Fruit fly (Drosophila melanogaster): ENCODE data around the gene XNP.
A peak's percentile ranks its signal among the peaks of the same experiment; 100 is the strongest.

The XNP gene

dm6 chr3R:25476744-25477143, 5.9 kb downstream of the XNP start, which contains the start of the genes CG4553 and MED28:
Gene CG4553, minus strand, starts transcription at chr3R:25476915.
Gene MED28, plus strand, starts transcription at chr3R:25477003.
- peak; percentile 80 for TF ChIP-seq Scr (GFP tag; IDR thresholded peaks at IDR 0.05; ENCODE audit: partially characterized antibody)
- peak; percentile 19 for TF ChIP-seq CG3995 (GFP tag; optimal IDR thresholded peaks at IDR 0.05)
- peak; percentile 22 for TF ChIP-seq CG34376 (GFP tag; optimal IDR thresholded peaks at IDR 0.05)
- peak; percentile 64; the same call in 1 of the 2 replicates for TF ChIP-seq CG42726 (GFP tag; IDR thresholded peaks at IDR 0.05; ENCODE audit: partially characterized antibody)
- TF ChIP-seq tup (GFP tag; optimal IDR thresholded peaks at IDR 0.05): no peak
- peak; percentile 43; the same call in 1 of the 2 replicates for TF ChIP-seq CG32767 (GFP tag; IDR thresholded peaks at IDR 0.05)
- no peak for TF ChIP-seq sens (GFP tag)
- peak; percentile 74 for TF ChIP-seq nerfin-2 (GFP tag; IDR thresholded peaks at IDR 0.05; ENCODE audit: partially characterized antibody)
- no peak for TF ChIP-seq lov (optimal IDR thresholded peaks at IDR 0.05)
- no peak for TF ChIP-seq lov (GFP tag; IDR thresholded peaks at IDR 0.05)
- peak; percentile 65 for TF ChIP-seq Sry-δ (GFP tag; optimal IDR thresholded peaks at IDR 0.05)
- no peak for TF ChIP-seq CG33557 (GFP tag; optimal IDR thresholded peaks at IDR 0.05)
- TF ChIP-seq CG14860 (GFP tag; IDR thresholded peaks at IDR 0.05; ENCODE audit: partially characterized antibody): peak; percentile 85
- TF ChIP-seq kni (GFP tag; optimal IDR thresholded peaks at IDR 0.05): no peak
- TF ChIP-seq CG12659 (GFP tag; optimal IDR thresholded peaks at IDR 0.05): peak; percentile 41
- peak; percentile 85 for TF ChIP-seq amos (GFP tag; IDR thresholded peaks at IDR 0.05; ENCODE audit: partially characterized antibody)
- peak; percentile 86 for TF ChIP-seq unc-4 (GFP tag; IDR thresholded peaks at IDR 0.05; ENCODE audit: partially characterized antibody)
- TF ChIP-seq CoRest (tag; optimal IDR thresholded peaks at IDR 0.05): no peak
- peak; percentile 66 for TF ChIP-seq Med (GFP tag)
- peak; percentile 1 for TF ChIP-seq CG10267 (tag; optimal IDR thresholded peaks at IDR 0.05)
- no peak for TF ChIP-seq CG5180 (GFP tag; optimal IDR thresholded peaks at IDR 0.05)
- peak; percentile 46; the same call in 1 of the 3 replicates for TF ChIP-seq CG34422 (GFP tag; IDR thresholded peaks at IDR 0.05)
- peak; percentile 75 for TF ChIP-seq YL-1 (GFP tag; optimal IDR thresholded peaks at IDR 0.05)
- TF ChIP-seq caup (GFP tag; optimal IDR thresholded peaks at IDR 0.05; ENCODE audit: severe bottlenecking): no peak
- peak; percentile 4 for TF ChIP-seq CG14710 (tag; optimal IDR thresholded peaks at IDR 0.05)
- peak; percentile 65 for TF ChIP-seq CG15514 (GFP tag; optimal IDR thresholded peaks at IDR 0.05)
- TF ChIP-seq Doc3 (GFP tag; IDR thresholded peaks at IDR 0.05; ENCODE audit: partially characterized antibody): peak; percentile 91
- TF ChIP-seq Dp (GFP tag; optimal IDR thresholded peaks at IDR 0.05): peak; percentile 61
- no peak for TF ChIP-seq CG10462 (GFP tag; optimal IDR thresholded peaks at IDR 0.05)
- TF ChIP-seq vvl (GFP tag; IDR thresholded peaks at IDR 0.05): 0 out of 2 replicates have a peak, but pooled peaks have one; percentile 28
- no peak for TF ChIP-seq CG10431 (GFP tag; optimal IDR thresholded peaks at IDR 0.05)
- TF ChIP-seq nom (GFP tag; optimal IDR thresholded peaks at IDR 0.05): no peak
- TF ChIP-seq D (optimal IDR thresholded peaks at IDR 0.05): no peak
- no peak for TF ChIP-seq D (GFP tag; optimal IDR thresholded peaks at IDR 0.05)
- TF ChIP-seq fd102C (GFP tag; optimal IDR thresholded peaks at IDR 0.05): no peak
- no peak for TF ChIP-seq Mad (GFP tag; optimal IDR thresholded peaks at IDR 0.05)
- TF ChIP-seq Sin3A (optimal IDR thresholded peaks at IDR 0.05): peak; percentile 38
- TF ChIP-seq Optix (GFP tag; IDR thresholded peaks at IDR 0.05): no peak
- TF ChIP-seq CG16813 (GFP tag; IDR thresholded peaks at IDR 0.05; ENCODE audit: partially characterized antibody): peak; percentile 79
- no peak for TF ChIP-seq Sox100B (GFP tag; optimal IDR thresholded peaks at IDR 0.05)
- no peak for TF ChIP-seq Hand (GFP tag; optimal IDR thresholded peaks at IDR 0.05)
- TF ChIP-seq Ets97D (GFP tag; optimal IDR thresholded peaks at IDR 0.05): peak; percentile 60
- no peak for TF ChIP-seq CG3838 (GFP tag; optimal IDR thresholded peaks at IDR 0.05)
- no peak for TF ChIP-seq CG16863 (GFP tag; optimal IDR thresholded peaks at IDR 0.05)
- no peak for TF ChIP-seq peb (GFP tag; IDR thresholded peaks at IDR 0.05)
- peak; percentile 59; the same call in 1 of the 2 replicates for TF ChIP-seq E2f2 (GFP tag; IDR thresholded peaks at IDR 0.05)
- TF ChIP-seq Dll (GFP tag; IDR thresholded peaks at IDR 0.05; ENCODE audit: partially characterized antibody): peak; percentile 90
- TF ChIP-seq fd64A (GFP tag; optimal IDR thresholded peaks at IDR 0.05): no peak
- TF ChIP-seq Trl (optimal IDR thresholded peaks at IDR 0.05): no peak
- no peak for TF ChIP-seq Trl (GFP tag; optimal IDR thresholded peaks at IDR 0.05)

Data from whole organism, embryonic.